Fruit fly (Drosophila melanogaster) whole organism, pupa: Measurements from ENCODE around the gene NdufA3.

ENCODE experiments used
- CG17806 ChIP-seq: fragments of 200-800 bp; sonication (Bioruptor generic); optimal IDR thresholded peaks from 2 replicates; lab custom pipeline; 2018; ENCODE audit warnings: missing biosample characterization, mild to moderate bottlenecking, missing genetic modification characterization, moderate library complexity
- CG32121 ChIP-seq: fragments of 200-800 bp; sonication (Bioruptor generic); IDR thresholded peaks from 2 replicates; pipeline ENCODE4 v1.3.6; 2022; ENCODE audit warnings: missing biosample characterization, missing genetic modification characterization
- CG8301 ChIP-seq: fragments of 200-800 bp; sonication (Bioruptor generic); optimal IDR thresholded peaks from 2 replicates; lab custom pipeline; 2018; ENCODE audit warnings: missing biosample characterization, mild to moderate bottlenecking, missing genetic modification characterization
- D1 ChIP-seq: fragments of 200-800 bp; sonication (Bioruptor generic); optimal IDR thresholded peaks from 2 replicates; lab custom pipeline; 2018; ENCODE audit warnings: missing biosample characterization, mild to moderate bottlenecking, missing genetic modification characterization, moderate library complexity
- Ets98B ChIP-seq: fragments of 200-800 bp; sonication (Bioruptor generic); IDR thresholded peaks from 2 replicates; pipeline ENCODE4 v1.3.6; 2022; ENCODE audit warnings: missing biosample characterization, missing genetic modification characterization
- Pif1B ChIP-seq: fragments of 200-800 bp; sonication (Bioruptor generic); optimal IDR thresholded peaks from 3 replicates; lab custom pipeline; 2016; ENCODE audit warnings: missing biosample characterization, missing genetic modification characterization
- fd96Ca ChIP-seq: fragments of 200-800 bp; sonication (Bioruptor generic); IDR thresholded peaks from 3 replicates; pipeline ENCODE4 v1.3.6; 2022; ENCODE audit warnings: missing biosample characterization, missing genetic modification characterization
- gl ChIP-seq: fragments of 200-800 bp; sonication (Bioruptor generic); optimal IDR thresholded peaks from 2 replicates; lab custom pipeline; 2018; ENCODE audit warnings: missing biosample characterization, mild to moderate bottlenecking, missing genetic modification characterization
- rn ChIP-seq: fragments of 200-800 bp; sonication (Bioruptor generic); IDR thresholded peaks from 2 replicates; pipeline ENCODE4 v1.3.6; 2022; ENCODE audit warnings: missing biosample characterization, missing genetic modification characterization

DNA sequence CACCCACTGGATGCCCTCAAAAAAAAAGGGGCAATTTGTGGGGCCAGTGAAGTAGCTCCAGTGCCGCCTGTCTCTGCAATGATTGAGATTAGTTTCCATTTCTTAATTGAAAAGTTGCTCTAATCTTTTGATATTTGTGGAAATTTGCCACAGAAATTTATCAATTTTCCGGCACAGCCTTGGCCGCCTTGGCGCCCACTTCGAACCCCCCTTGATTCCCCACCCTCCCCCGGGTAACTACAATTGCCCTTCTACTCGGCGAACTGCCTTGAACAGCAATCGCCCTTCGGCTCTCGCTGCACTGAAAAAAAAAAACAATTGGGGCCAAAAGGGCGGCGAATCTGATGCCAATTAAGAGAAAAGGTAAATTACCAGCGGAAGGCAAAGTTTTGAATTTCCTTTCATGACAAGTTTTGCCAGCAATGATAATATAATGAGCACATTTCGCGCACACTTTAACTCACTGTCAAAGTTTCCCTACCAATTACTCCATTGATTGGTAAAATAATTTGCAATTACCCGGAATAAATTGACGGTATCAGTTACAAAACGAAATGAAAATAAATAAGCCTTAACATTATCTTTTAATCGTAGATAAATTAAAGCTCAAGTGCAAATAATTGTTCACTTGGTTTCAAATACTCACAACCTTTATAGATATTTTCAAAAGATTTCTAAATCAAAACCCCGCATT, 40.0 kb downstream of the NdufA3 start:
- TF ChIP-seq CG32121 (GFP tag; lab: Robert Waterston, UW) = no peak
- TF ChIP-seq Pif1B (GFP tag; lab: Kevin White, UChicago) = no peak
- TF ChIP-seq rn (GFP tag; lab: Robert Waterston, UW) = no peak
- TF ChIP-seq fd96Ca = no peak
- TF ChIP-seq gl (tag; lab: Kevin White, UChicago) = no peak
- no peak for TF ChIP-seq CG8301
- no peak for TF ChIP-seq Ets98B (GFP tag; lab: Robert Waterston, UW)
- no peak for TF ChIP-seq CG17806 (tag; lab: Kevin White, UChicago)
- TF ChIP-seq D1 (tag; lab: Kevin White, UChicago) = no peak
